Worm (Caenorhabditis elegans) whole organism, mixed stage, embryonic: Measurements from ENCODE around the gene ubc-21.

ENCODE experiments used
- M03D4.4 ChIP-seq: sonication (generic microtip); optimal IDR thresholded peaks from 2 replicates; lab custom pipeline; 2017; ENCODE audit warnings: mild to moderate bottlenecking, missing genetic modification characterization, missing compliant biosample characterization
- bed-3 ChIP-seq: fragments of 200-800 bp; sonication (Bioruptor generic); optimal IDR thresholded peaks from 3 replicates; lab custom pipeline; 2018; ENCODE audit warnings: mild to moderate bottlenecking, missing genetic modification characterization, moderate library complexity, missing compliant biosample characterization
- blmp-1 ChIP-seq: fragments of 150-350 bp; optimal IDR thresholded peaks from 2 replicates; lab custom pipeline; 2014; ENCODE audit warnings: missing biosample characterization, missing genetic modification characterization
- ceh-39 ChIP-seq: fragments of 150-350 bp; optimal IDR thresholded peaks from 2 replicates; lab custom pipeline; 2014; ENCODE audit warnings: missing biosample characterization, missing genetic modification characterization
- ceh-83 ChIP-seq: fragments of 200-800 bp; sonication (Bioruptor generic); optimal IDR thresholded peaks from 2 replicates; lab custom pipeline; 2018; ENCODE audit warnings: mild to moderate bottlenecking, missing genetic modification characterization, missing compliant biosample characterization
- ces-1 ChIP-seq: fragments of 150-350 bp; optimal IDR thresholded peaks from 2 replicates; lab custom pipeline; 2014; ENCODE audit warnings: missing biosample characterization, missing genetic modification reagents, missing genetic modification characterization
- cnd-1 ChIP-seq: fragments of 200-800 bp; sonication (Bioruptor generic); optimal IDR thresholded peaks from 2 replicates; lab custom pipeline; 2018; ENCODE audit warnings: mild to moderate bottlenecking, missing genetic modification characterization, missing compliant biosample characterization
- drap-1 ChIP-seq: fragments of 200-800 bp; sonication (Bioruptor generic); optimal IDR thresholded peaks from 3 replicates; lab custom pipeline; 2018; ENCODE audit warnings: mild to moderate bottlenecking, missing genetic modification characterization, missing compliant biosample characterization
- elt-1 ChIP-seq: sonication (generic microtip); optimal IDR thresholded peaks from 2 replicates; lab custom pipeline; 2017; ENCODE audit warnings: missing genetic modification characterization, mild to moderate bottlenecking, missing compliant biosample characterization, antibody characterized with exemption, moderate library complexity, borderline replicate concordance; ENCODE audit not compliant: insufficient read depth
- elt-3 ChIP-seq: fragments of 150-350 bp; optimal IDR thresholded peaks from 2 replicates; lab custom pipeline; 2014; ENCODE audit warnings: missing biosample characterization, missing genetic modification characterization
- flh-1 ChIP-seq: fragments of 200-800 bp; sonication (Bioruptor generic); optimal IDR thresholded peaks from 2 replicates; lab custom pipeline; 2018; ENCODE audit warnings: mild to moderate bottlenecking, missing genetic modification characterization, moderate library complexity, missing compliant biosample characterization
- ham-2 ChIP-seq: fragments of 200-800 bp; sonication (Bioruptor generic); optimal IDR thresholded peaks from 2 replicates; lab custom pipeline; 2018; ENCODE audit warnings: mild to moderate bottlenecking, missing genetic modification characterization, missing compliant biosample characterization
- lin-13 ChIP-seq: fragments of 150-350 bp; optimal IDR thresholded peaks from 2 replicates; lab custom pipeline; 2014; ENCODE audit warnings: missing biosample characterization, missing genetic modification characterization
- lsy-2 ChIP-seq: fragments of 150-350 bp; optimal IDR thresholded peaks from 2 replicates; lab custom pipeline; 2014; ENCODE audit warnings: missing biosample characterization, missing genetic modification characterization
- mab-5 ChIP-seq: fragments of 150-350 bp; optimal IDR thresholded peaks from 2 replicates; lab custom pipeline; 2014; ENCODE audit warnings: missing biosample characterization, missing genetic modification characterization
- mep-1 ChIP-seq: fragments of 150-350 bp; optimal IDR thresholded peaks from 2 replicates; lab custom pipeline; 2017; ENCODE audit warnings: missing biosample characterization, missing genetic modification reagents, missing genetic modification characterization, inconsistent platforms
- mls-2 ChIP-seq: sonication (generic microtip); optimal IDR thresholded peaks from 2 replicates; lab custom pipeline; 2016; ENCODE audit warnings: mild to moderate bottlenecking, missing genetic modification characterization, moderate library complexity, missing compliant biosample characterization
- nhr-2 ChIP-seq: fragments of 150-350 bp; optimal IDR thresholded peaks from 2 replicates; lab custom pipeline; 2014; ENCODE audit warnings: missing biosample characterization, missing genetic modification characterization
- nhr-28 ChIP-seq: fragments of 150-350 bp; optimal IDR thresholded peaks from 2 replicates; lab custom pipeline; 2014; ENCODE audit warnings: missing biosample characterization, missing genetic modification characterization
- nhr-76 ChIP-seq: sonication (generic microtip); optimal IDR thresholded peaks from 2 replicates; lab custom pipeline; 2017; ENCODE audit warnings: missing biosample characterization, missing genetic modification characterization
- sem-2 ChIP-seq: fragments of 200-800 bp; sonication (Bioruptor generic); optimal IDR thresholded peaks from 2 replicates; lab custom pipeline; 2018; ENCODE audit warnings: mild to moderate bottlenecking, missing genetic modification characterization, missing compliant biosample characterization
- snpc-4 ChIP-seq: fragments of 150-350 bp; optimal IDR thresholded peaks from 2 replicates; lab custom pipeline; 2014; ENCODE audit warnings: missing biosample characterization, missing genetic modification characterization
- sptf-1 ChIP-seq: sonication (generic microtip); optimal IDR thresholded peaks from 2 replicates; lab custom pipeline; 2017; ENCODE audit warnings: mild to moderate bottlenecking, missing genetic modification characterization, moderate library complexity, missing compliant biosample characterization
- tbx-8 ChIP-seq: fragments of 200-800 bp; sonication (Bioruptor generic); optimal IDR thresholded peaks from 2 replicates; lab custom pipeline; 2018; ENCODE audit warnings: mild to moderate bottlenecking, missing genetic modification characterization, moderate library complexity, missing compliant biosample characterization
- unc-120 ChIP-seq: sonication (generic microtip); optimal IDR thresholded peaks from 2 replicates; lab custom pipeline; 2017; ENCODE audit warnings: missing genetic modification characterization, missing compliant biosample characterization; ENCODE audit not compliant: poor library complexity, severe bottlenecking
- unc-62 ChIP-seq: fragments of 150-350 bp; optimal IDR thresholded peaks from 2 replicates; lab custom pipeline; 2014; ENCODE audit warnings: missing biosample characterization, missing genetic modification reagents, missing genetic modification characterization
- zip-8 ChIP-seq: fragments of 150-350 bp; optimal IDR thresholded peaks from 2 replicates; lab custom pipeline; 2014; ENCODE audit warnings: missing biosample characterization, missing genetic modification characterization
- ztf-11 ChIP-seq: fragments of 150-350 bp; optimal IDR thresholded peaks from 2 replicates; lab custom pipeline; 2014; ENCODE audit warnings: missing biosample characterization, missing genetic modification characterization

Gene ubc-21

DNA sequence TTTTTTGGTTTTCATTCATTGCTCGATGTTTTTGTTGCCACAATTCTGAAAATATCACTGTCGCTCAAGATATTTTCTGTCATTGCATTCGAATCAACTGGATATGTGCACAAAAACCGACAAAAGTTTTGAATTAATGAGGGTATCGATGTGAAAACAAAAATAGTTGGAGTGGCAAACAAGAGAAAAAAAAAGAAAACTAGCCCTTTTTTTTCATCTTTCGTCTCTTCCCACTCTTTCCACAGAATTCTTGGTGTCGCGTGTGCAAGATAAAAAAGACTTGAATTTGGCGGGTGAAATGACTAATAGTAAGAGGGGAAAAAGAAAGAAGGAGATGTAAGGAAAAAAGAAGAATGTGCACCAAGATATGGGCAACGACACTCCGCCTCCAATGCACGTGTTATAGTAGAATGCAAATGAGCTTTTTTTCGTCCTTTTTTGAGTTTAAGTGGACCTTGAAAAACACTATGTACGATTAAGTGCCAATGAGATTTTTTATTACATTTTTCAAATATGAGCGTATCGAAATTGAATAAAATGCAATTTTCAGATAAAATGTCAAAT, at the start of gene ubc-21, which contains the start of gene ubc-22:
ubc-21 (plus strand) TSS at position 514 of the 564 bp plus-strand sequence.
ubc-22 (minus strand) TSS at position 51 of the 564 bp plus-strand sequence.
- TF ChIP-seq drap-1 (GFP tag; lab: Kevin White, UChicago): no peak
- TF ChIP-seq ces-1 (GFP tag; lab: Kevin White, UChicago): no peak
- no peak for TF ChIP-seq elt-3
- no peak for TF ChIP-seq ztf-11 (tag; lab: Kevin White, UChicago)
- TF ChIP-seq M03D4.4: no peak

DNA sequence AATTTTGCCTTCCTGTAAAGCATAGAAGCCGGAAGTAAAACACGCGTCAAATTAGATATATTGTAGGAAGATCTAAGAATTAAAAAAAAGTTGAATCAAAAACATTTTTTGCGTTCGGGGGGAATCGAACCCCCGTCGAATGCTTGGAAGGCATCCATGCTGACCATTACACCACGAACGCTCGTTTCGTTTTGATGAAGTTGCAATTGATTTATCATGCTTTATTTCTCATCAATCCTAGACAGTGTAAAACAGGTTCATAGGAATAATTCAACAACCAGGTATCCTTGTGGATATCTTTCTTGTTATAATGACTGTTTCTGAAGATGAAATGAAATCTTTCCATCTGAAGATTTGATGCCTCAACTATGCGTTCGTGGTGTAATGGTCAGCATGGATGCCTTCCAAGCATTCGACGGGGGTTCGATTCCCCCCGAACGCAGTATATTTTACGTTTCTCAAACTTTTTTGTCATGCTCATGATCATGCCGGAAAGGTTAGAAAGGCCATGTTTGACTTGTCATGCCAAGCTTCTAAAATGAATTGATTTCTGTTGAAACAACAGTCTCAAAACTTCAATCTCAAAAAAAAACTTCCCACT, 49.5 kb upstream of the ubc-21 start:
- TF ChIP-seq cnd-1 (no peak), bed-3 (GFP tag; lab: Kevin White, UChicago) (no peak), elt-3 (no peak), sptf-1 (tag; lab: Kevin White, UChicago) (no peak), tbx-8 (GFP tag; lab: Kevin White, UChicago) (no peak), unc-120 (no peak), ces-1 (GFP tag; lab: Kevin White, UChicago) (no peak)
- TF ChIP-seq, all 35 proteins: peak for 0

DNA sequence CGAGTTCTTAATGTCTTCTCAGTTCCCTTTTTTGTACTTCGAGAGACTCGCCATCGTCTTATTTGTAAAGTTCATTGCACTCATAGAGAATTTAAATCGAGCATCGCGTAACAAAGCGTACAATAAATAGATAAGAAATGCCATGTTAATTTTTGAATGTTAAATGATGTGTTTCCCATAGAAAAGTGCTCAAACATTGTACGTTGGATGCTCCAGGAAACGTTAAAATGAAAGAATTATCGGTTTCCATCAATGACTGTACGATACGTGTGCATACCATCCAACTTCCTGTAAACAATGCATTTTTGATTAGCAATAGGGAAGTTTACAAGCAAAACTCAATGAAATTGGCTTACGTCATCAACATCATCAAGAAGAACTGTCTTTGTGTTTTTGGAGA, 48.8 kb upstream of the ubc-21 start:
- TF ChIP-seq sem-2 (GFP tag; lab: Kevin White, UChicago) (no peak), drap-1 (GFP tag; lab: Kevin White, UChicago) (no peak), blmp-1 (tag; lab: Kevin White, UChicago) (no peak), mls-2 (no peak), sptf-1 (tag; lab: Kevin White, UChicago) (no peak)

DNA sequence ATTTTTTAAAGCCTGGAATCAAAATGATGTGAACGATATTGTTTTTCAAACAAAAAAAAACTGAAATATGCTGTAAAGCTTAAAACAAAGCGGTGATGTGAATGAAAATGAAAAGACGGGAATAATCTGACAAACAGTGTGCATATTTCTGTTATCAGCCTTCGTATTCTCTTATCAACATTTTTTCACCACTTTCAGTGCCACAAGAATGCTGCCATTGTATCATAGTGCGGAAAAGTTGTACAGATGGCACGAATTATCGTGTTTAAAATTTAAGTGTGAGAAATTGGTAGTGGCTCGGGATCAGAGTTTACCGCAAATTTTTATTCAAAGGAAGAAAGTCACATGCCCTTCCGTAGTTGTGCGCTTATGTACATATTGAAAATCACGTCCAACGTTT, 45.0 kb upstream of the ubc-21 start, which contains the start of gene ifd-1:
ifd-1 (minus strand) TSS at position 12 of the 400 bp plus-strand sequence.
- no peak for TF ChIP-seq ceh-39 (tag; lab: Kevin White, UChicago)
- no peak for TF ChIP-seq mep-1 (tag; lab: Kevin White, UChicago)
- no peak for TF ChIP-seq elt-3
- TF ChIP-seq ceh-83 (GFP tag; lab: Kevin White, UChicago): no peak
- no peak for TF ChIP-seq blmp-1 (tag; lab: Kevin White, UChicago)
- no peak for TF ChIP-seq nhr-28 (tag; lab: Kevin White, UChicago)
- TF ChIP-seq ham-2 (GFP tag; lab: Kevin White, UChicago): no peak
- TF ChIP-seq nhr-2 (tag; lab: Kevin White, UChicago): no peak
- TF ChIP-seq unc-120: no peak
- no peak for TF ChIP-seq elt-1 (tag; lab: Kevin White, UChicago)
- TF ChIP-seq ces-1 (GFP tag; lab: Kevin White, UChicago): no peak
- TF ChIP-seq lin-13: no peak
- TF ChIP-seq flh-1 (GFP tag; lab: Kevin White, UChicago): no peak
- TF ChIP-seq sem-2 (GFP tag; lab: Kevin White, UChicago): no peak
- no peak for TF ChIP-seq M03D4.4
- TF ChIP-seq drap-1 (GFP tag; lab: Kevin White, UChicago): no peak
- no peak for TF ChIP-seq snpc-4 (tag; lab: Kevin White, UChicago)

DNA sequence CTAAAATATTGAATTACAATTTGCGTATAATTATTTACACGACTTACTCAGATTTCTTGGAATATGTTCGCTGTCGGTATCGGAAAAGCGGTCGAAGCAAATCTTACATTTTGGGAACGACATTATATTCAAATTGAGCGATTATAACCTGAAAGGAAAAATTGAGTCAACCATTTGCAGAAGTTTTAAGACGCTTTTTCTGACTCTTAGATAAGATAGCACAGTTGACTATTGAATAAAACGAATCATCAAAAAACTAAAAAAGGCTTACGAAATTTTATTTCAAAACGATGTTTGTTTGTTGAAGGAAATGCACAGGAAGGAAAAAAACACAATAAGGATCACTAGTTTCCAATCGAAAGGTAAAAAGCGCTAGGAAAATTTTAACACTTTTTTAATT, 41.1 kb upstream of the ubc-21 start, which contains the start of gene rcs-1:
rcs-1 (minus strand) TSS at position 176 of the 400 bp plus-strand sequence.
- TF ChIP-seq cnd-1 (no peak), sptf-1 (tag; lab: Kevin White, UChicago) (no peak)

DNA sequence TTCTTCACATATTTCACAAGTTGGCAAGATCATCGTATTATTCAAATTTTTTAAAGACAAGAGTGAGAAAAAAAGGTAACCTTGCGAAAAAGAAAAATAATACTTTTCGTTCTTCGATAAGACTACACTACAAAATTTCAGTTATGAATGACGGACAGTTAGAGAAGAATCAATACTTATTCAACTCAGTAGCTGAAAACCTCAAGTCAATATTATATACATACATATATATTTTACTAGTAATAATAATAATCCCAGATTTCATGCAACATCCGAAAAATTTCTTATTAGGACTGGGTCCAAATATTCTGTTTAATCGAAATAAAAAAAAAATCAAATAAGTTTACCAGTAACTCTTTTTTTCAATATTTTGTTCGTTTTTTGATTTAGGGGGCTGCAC, 38.3 kb upstream of the ubc-21 start, which contains the start of gene C28G1.6:
C28G1.6 (minus strand) TSS at position 101 of the 400 bp plus-strand sequence.
- TF ChIP-seq nhr-28 (tag; lab: Kevin White, UChicago): no peak
- TF ChIP-seq unc-62 (GFP tag; lab: Kevin White, UChicago): no peak

DNA sequence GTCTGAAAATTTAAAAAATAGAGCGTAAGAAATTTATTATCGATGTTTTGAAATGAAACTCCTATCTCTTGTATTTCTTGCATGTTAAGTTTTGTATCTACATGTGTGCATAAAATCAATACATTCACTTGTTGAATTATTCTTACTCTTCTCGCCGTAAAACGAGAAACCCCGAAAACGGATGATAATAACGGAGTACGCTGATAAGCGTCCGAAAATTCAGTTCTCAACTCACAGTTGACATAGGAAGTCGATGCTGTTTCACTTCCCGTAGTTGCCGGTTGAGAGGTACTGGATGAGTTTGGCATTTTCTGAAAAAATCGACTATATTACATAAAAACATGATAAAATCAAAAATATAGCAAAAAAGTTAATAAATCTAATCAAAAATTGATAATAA, 34.0 kb upstream of the ubc-21 start, which contains the start of gene sec-15:
sec-15 (minus strand) TSS at position 311 of the 400 bp plus-strand sequence.
- TF ChIP-seq zip-8 (tag; lab: Kevin White, UChicago) (no peak), mep-1 (tag; lab: Kevin White, UChicago) (no peak), nhr-76 (no peak), unc-120 (no peak), mab-5 (tag; lab: Kevin White, UChicago) (no peak), sptf-1 (tag; lab: Kevin White, UChicago) (no peak), lsy-2 (tag; lab: Kevin White, UChicago) (no peak)
